Fruit fly (Drosophila melanogaster) whole organism, prepupa: ENCODE measurements around the gene nompC.
A peak's percentile ranks its signal among the peaks of the same experiment; 100 is the strongest.

ENCODE experiments used
- Blimp-1 ChIP-seq: fragments of 200-800 bp; sonication (Bioruptor generic); optimal IDR thresholded peaks from 3 replicates; lab custom pipeline; 2017; ENCODE audit warnings: missing biosample characterization, missing genetic modification characterization, mild to moderate bottlenecking, moderate library complexity, missing genetic modification reagents
- CG10669 ChIP-seq: fragments of 200-800 bp; sonication (Bioruptor generic); optimal IDR thresholded peaks from 3 replicates; lab custom pipeline; 2018; ENCODE audit warnings: missing biosample characterization, mild to moderate bottlenecking, missing genetic modification characterization, moderate library complexity
- CG11294 ChIP-seq: fragments of 200-800 bp; sonication (Bioruptor generic); IDR thresholded peaks from 2 replicates; pipeline ENCODE4 v1.3.6; 2022; ENCODE audit warnings: missing biosample characterization, missing genetic modification characterization
- CG11762 ChIP-seq: fragments of 200-800 bp; sonication (Bioruptor generic); optimal IDR thresholded peaks from 3 replicates; lab custom pipeline; 2016; ENCODE audit warnings: missing biosample characterization, missing genetic modification characterization; ENCODE audit not compliant: insufficient read depth
- CG11902 ChIP-seq: fragments of 200-800 bp; sonication (Bioruptor generic); optimal IDR thresholded peaks from 3 replicates; lab custom pipeline; 2016; ENCODE audit warnings: missing biosample characterization, missing genetic modification characterization
- CG15336 ChIP-seq: fragments of 200-800 bp; sonication (Bioruptor generic); IDR thresholded peaks from 2 replicates; pipeline ENCODE4 v1.3.6; 2022; ENCODE audit warnings: missing biosample characterization, missing genetic modification characterization
- CG1621 ChIP-seq: fragments of 200-800 bp; sonication (Bioruptor generic); optimal IDR thresholded peaks from 3 replicates; lab custom pipeline; 2018; ENCODE audit warnings: missing biosample characterization, mild to moderate bottlenecking, missing genetic modification characterization
- CG16779 ChIP-seq: fragments of 200-800 bp; sonication (Bioruptor generic); optimal IDR thresholded peaks from 3 replicates; lab custom pipeline; 2017; ENCODE audit warnings: missing biosample characterization, mild to moderate bottlenecking, missing genetic modification characterization
- CG3032 ChIP-seq: fragments of 200-800 bp; optimal IDR thresholded peaks from 2 replicates; lab custom pipeline; 2019; ENCODE audit warnings: missing biosample characterization, mild to moderate bottlenecking, missing genetic modification characterization, moderate library complexity
- CG31627 ChIP-seq: fragments of 200-800 bp; sonication (Bioruptor generic); optimal IDR thresholded peaks from 3 replicates; lab custom pipeline; 2016; ENCODE audit warnings: missing biosample characterization, missing genetic modification characterization
- CG34406 ChIP-seq: fragments of 200-800 bp; sonication (Bioruptor generic); optimal IDR thresholded peaks from 3 replicates; lab custom pipeline; 2016; ENCODE audit warnings: missing biosample characterization, missing genetic modification characterization
- CG3919 ChIP-seq: fragments of 200-800 bp; sonication (Bioruptor generic); optimal IDR thresholded peaks from 3 replicates; lab custom pipeline; 2016; ENCODE audit warnings: missing biosample characterization, missing genetic modification characterization
- CG4318 ChIP-seq: fragments of 200-800 bp; sonication (Bioruptor generic); optimal IDR thresholded peaks from 3 replicates; lab custom pipeline; 2017; ENCODE audit warnings: missing biosample characterization, mild to moderate bottlenecking, missing genetic modification characterization
- CG6163 ChIP-seq: fragments of 200-800 bp; sonication (Bioruptor generic); IDR thresholded peaks from 3 replicates; pipeline ENCODE4 v1.3.6; 2022; ENCODE audit warnings: missing biosample characterization, missing genetic modification characterization
- CG6276 ChIP-seq: fragments of 200-800 bp; sonication (Bioruptor generic); optimal IDR thresholded peaks from 2 replicates; lab custom pipeline; 2017; ENCODE audit warnings: missing biosample characterization, mild to moderate bottlenecking, missing genetic modification characterization
- CG6792 ChIP-seq: fragments of 200-800 bp; sonication (Bioruptor generic); optimal IDR thresholded peaks from 3 replicates; lab custom pipeline; 2016; ENCODE audit warnings: missing biosample characterization, missing genetic modification characterization
- CG6808 ChIP-seq: fragments of 200-800 bp; sonication (Bioruptor generic); optimal IDR thresholded peaks from 3 replicates; lab custom pipeline; 2017; ENCODE audit warnings: missing biosample characterization, missing genetic modification characterization, mild to moderate bottlenecking, moderate library complexity, missing genetic modification reagents
- CG6854 ChIP-seq: fragments of 200-800 bp; sonication (Bioruptor generic); optimal IDR thresholded peaks from 2 replicates; lab custom pipeline; 2017; ENCODE audit warnings: missing biosample characterization, mild to moderate bottlenecking, missing genetic modification characterization
- CG8119 ChIP-seq: fragments of 200-800 bp; sonication (Bioruptor generic); IDR thresholded peaks from 3 replicates; pipeline ENCODE4 v1.3.6; 2022; ENCODE audit warnings: missing biosample characterization, missing genetic modification characterization
- CG8319 ChIP-seq: fragments of 200-800 bp; sonication (Bioruptor generic); optimal IDR thresholded peaks from 3 replicates; lab custom pipeline; 2016; ENCODE audit warnings: missing biosample characterization, missing genetic modification characterization
- CG8632 ChIP-seq: fragments of 200-800 bp; sonication (Bioruptor generic); optimal IDR thresholded peaks from 3 replicates; lab custom pipeline; 2016; ENCODE audit warnings: missing biosample characterization, missing genetic modification characterization
- CG9139 ChIP-seq: fragments of 200-800 bp; sonication (Bioruptor generic); optimal IDR thresholded peaks from 3 replicates; lab custom pipeline; 2017; ENCODE audit warnings: missing biosample characterization, mild to moderate bottlenecking, missing genetic modification characterization
- Eip75B ChIP-seq: fragments of 200-800 bp; sonication (Bioruptor generic); optimal IDR thresholded peaks from 3 replicates; lab custom pipeline; 2016; ENCODE audit warnings: missing biosample characterization, missing genetic modification characterization
- Eip93F ChIP-seq: fragments of 200-800 bp; sonication (Bioruptor generic); optimal IDR thresholded peaks from 2 replicates; lab custom pipeline; 2016; ENCODE audit warnings: missing biosample characterization, mild to moderate bottlenecking, missing genetic modification characterization
- Ets96B ChIP-seq: fragments of 200-800 bp; optimal IDR thresholded peaks from 2 replicates; lab custom pipeline; 2019; ENCODE audit warnings: missing biosample characterization, mild to moderate bottlenecking, missing genetic modification characterization, moderate library complexity
- Hr38 ChIP-seq: sonication (Bioruptor generic); optimal IDR thresholded peaks from 2 replicates; lab custom pipeline; 2016; ENCODE audit warnings: missing biosample characterization, missing genetic modification characterization
- Hr39 ChIP-seq: fragments of 200-800 bp; sonication (Bioruptor generic); optimal IDR thresholded peaks from 2 replicates; lab custom pipeline; 2016; ENCODE audit warnings: missing biosample characterization, missing genetic modification characterization
- Hr4 ChIP-seq: fragments of 200-800 bp; sonication (Bioruptor generic); optimal IDR thresholded peaks from 3 replicates; lab custom pipeline; 2016; ENCODE audit warnings: missing biosample characterization, missing genetic modification characterization
- Smox ChIP-seq: fragments of 200-800 bp; sonication (Bioruptor generic); optimal IDR thresholded peaks from 3 replicates; lab custom pipeline; 2016; ENCODE audit warnings: missing biosample characterization, missing genetic modification characterization
- Sox102F ChIP-seq: fragments of 200-800 bp; sonication (Bioruptor generic); optimal IDR thresholded peaks from 2 replicates; lab custom pipeline; 2016; ENCODE audit warnings: missing biosample characterization, mild to moderate bottlenecking, missing genetic modification characterization
- Sox14 ChIP-seq: fragments of 200-800 bp; sonication (Bioruptor generic); optimal IDR thresholded peaks from 3 replicates; lab custom pipeline; 2016; ENCODE audit warnings: missing biosample characterization, missing genetic modification characterization
- Sox15 ChIP-seq: fragments of 200-800 bp; sonication (Bioruptor generic); optimal IDR thresholded peaks from 3 replicates; lab custom pipeline; 2016; ENCODE audit warnings: missing biosample characterization, missing genetic modification characterization
- achi ChIP-seq: fragments of 200-800 bp; sonication (Bioruptor generic); optimal IDR thresholded peaks from 3 replicates; lab custom pipeline; 2016; ENCODE audit warnings: missing biosample characterization, missing genetic modification characterization
- acj6 ChIP-seq: fragments of 200-800 bp; sonication (Bioruptor generic); optimal IDR thresholded peaks from 3 replicates; lab custom pipeline; 2016; ENCODE audit warnings: missing biosample characterization, missing genetic modification characterization
- cyc ChIP-seq: fragments of 200-800 bp; sonication (Bioruptor generic); optimal IDR thresholded peaks from 3 replicates; lab custom pipeline; 2016; ENCODE audit warnings: missing biosample characterization, missing genetic modification characterization
- dac ChIP-seq: fragments of 200-800 bp; sonication (Bioruptor generic); optimal IDR thresholded peaks from 2 replicates; lab custom pipeline; 2017; ENCODE audit warnings: missing biosample characterization, mild to moderate bottlenecking, missing genetic modification characterization
- dsx ChIP-seq: fragments of 200-800 bp; optimal IDR thresholded peaks from 3 replicates; lab custom pipeline; 2019; ENCODE audit warnings: missing biosample characterization, mild to moderate bottlenecking, missing genetic modification characterization, moderate library complexity; ENCODE audit not compliant: poor library complexity, severe bottlenecking
- esn ChIP-seq: fragments of 200-800 bp; sonication (Bioruptor generic); optimal IDR thresholded peaks from 2 replicates; lab custom pipeline; 2016; ENCODE audit warnings: missing biosample characterization, mild to moderate bottlenecking, missing genetic modification characterization, moderate library complexity
- fd59A ChIP-seq: fragments of 200-800 bp; sonication (Bioruptor generic); optimal IDR thresholded peaks from 2 replicates; lab custom pipeline; 2017; ENCODE audit warnings: missing biosample characterization, mild to moderate bottlenecking, missing genetic modification characterization, missing genetic modification reagents
- fd85E ChIP-seq: fragments of 200-800 bp; sonication (Bioruptor generic); optimal IDR thresholded peaks from 3 replicates; lab custom pipeline; 2016; ENCODE audit warnings: missing biosample characterization, missing genetic modification characterization
- fkh ChIP-seq: fragments of 200-800 bp; sonication (Bioruptor generic); optimal IDR thresholded peaks from 3 replicates; lab custom pipeline; 2017; ENCODE audit warnings: missing biosample characterization, mild to moderate bottlenecking, missing genetic modification characterization, moderate library complexity
- pdm3 ChIP-seq: fragments of 200-800 bp; sonication (Bioruptor generic); optimal IDR thresholded peaks from 3 replicates; lab custom pipeline; 2016; ENCODE audit warnings: missing biosample characterization, missing genetic modification characterization
- salr ChIP-seq, 2 experiments: fragments of 200-800 bp; sonication (Bioruptor generic); optimal IDR thresholded peaks; 3 replicates each; lab custom pipeline; 2016 to 2018; ENCODE audit warnings: missing biosample characterization in 2 of 2, missing genetic modification characterization in 2 of 2, mild to moderate bottlenecking in 1 of 2
- spab ChIP-seq: fragments of 200-800 bp; sonication (Bioruptor generic); optimal IDR thresholded peaks from 2 replicates; lab custom pipeline; 2017; ENCODE audit warnings: missing biosample characterization, mild to moderate bottlenecking, missing genetic modification characterization, missing genetic modification reagents
- ss ChIP-seq, 2 experiments: fragments of 200-800 bp; sonication (Bioruptor generic); optimal IDR thresholded peaks; 2 replicates in 1 of 2; 3 replicates in 1 of 2; lab custom pipeline; 2017 to 2018; ENCODE audit warnings: mild to moderate bottlenecking in 2 of 2, missing biosample characterization in 2 of 2, missing genetic modification characterization in 2 of 2, moderate library complexity in 1 of 2
- topi ChIP-seq: fragments of 200-800 bp; sonication (Bioruptor generic); optimal IDR thresholded peaks from 3 replicates; lab custom pipeline; 2016; ENCODE audit warnings: missing biosample characterization, missing genetic modification characterization
- vri ChIP-seq: fragments of 200-800 bp; sonication (Bioruptor generic); optimal IDR thresholded peaks from 3 replicates; lab custom pipeline; 2016; ENCODE audit warnings: missing biosample characterization, mild to moderate bottlenecking, missing genetic modification characterization

nompC gene

DNA sequence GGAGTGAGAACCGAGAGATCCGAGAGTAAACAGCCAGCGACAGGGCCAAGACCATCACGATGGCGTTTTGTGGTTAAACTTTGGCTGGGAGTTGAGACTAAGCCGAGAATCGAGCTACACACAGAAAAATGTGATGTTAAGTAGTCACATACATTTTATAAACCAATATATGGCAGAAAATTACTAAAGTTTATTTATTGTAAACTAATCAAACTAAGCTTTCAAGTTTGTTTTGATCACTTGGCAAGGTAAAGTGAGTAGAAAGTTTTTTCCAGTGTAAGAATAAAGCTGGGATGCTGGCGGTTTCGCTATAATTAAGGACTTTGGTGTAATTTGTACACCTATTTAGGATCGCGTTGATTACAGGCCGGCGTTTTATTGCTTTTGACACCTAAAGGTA, 26.6 kb downstream of the nompC start (continued):
- TF ChIP-seq salr (GFP tag; optimal IDR thresholded peaks at IDR 0.05; lab: Kevin White, UChicago) (peak in 1 of 2 experiments; percentile 55), Sox15 (GFP tag; lab: Kevin White, UChicago) (no peak), CG3919 (GFP tag; lab: Kevin White, UChicago) (peak; percentile 55), Hr4 (GFP tag; lab: Kevin White, UChicago) (no peak), CG10669 (peak; percentile 75), CG34406 (GFP tag; lab: Kevin White, UChicago) (peak; percentile 22), ss (GFP tag; optimal IDR thresholded peaks at IDR 0.05; lab: Kevin White, UChicago) (peak; percentile 68 to 78), fkh (GFP tag; lab: Kevin White, UChicago) (no peak), pdm3 (GFP tag; lab: Kevin White, UChicago) (peak; percentile 55), CG9139 (GFP tag; lab: Kevin White, UChicago) (peak; percentile 53), Sox14 (GFP tag; lab: Kevin White, UChicago) (peak; percentile 56), Smox (GFP tag; lab: Kevin White, UChicago) (peak; percentile 28), CG6854 (GFP tag; lab: Kevin White, UChicago) (no peak), CG8119 (GFP tag; lab: Robert Waterston, UW) (no peak), CG6792 (peak; percentile 44), CG3032 (tag; lab: Kevin White, UChicago) (peak; percentile 79), CG15336 (GFP tag; lab: Robert Waterston, UW) (no peak), Hr39 (GFP tag; lab: Kevin White, UChicago) (no peak), Sox102F (GFP tag; lab: Kevin White, UChicago) (peak; percentile 15), dac (GFP tag; lab: Kevin White, UChicago) (no peak), CG11294 (GFP tag; lab: Robert Waterston, UW) (no peak), cyc (GFP tag; lab: Kevin White, UChicago) (peak; percentile 16), Eip75B (peak; percentile 46)

DNA sequence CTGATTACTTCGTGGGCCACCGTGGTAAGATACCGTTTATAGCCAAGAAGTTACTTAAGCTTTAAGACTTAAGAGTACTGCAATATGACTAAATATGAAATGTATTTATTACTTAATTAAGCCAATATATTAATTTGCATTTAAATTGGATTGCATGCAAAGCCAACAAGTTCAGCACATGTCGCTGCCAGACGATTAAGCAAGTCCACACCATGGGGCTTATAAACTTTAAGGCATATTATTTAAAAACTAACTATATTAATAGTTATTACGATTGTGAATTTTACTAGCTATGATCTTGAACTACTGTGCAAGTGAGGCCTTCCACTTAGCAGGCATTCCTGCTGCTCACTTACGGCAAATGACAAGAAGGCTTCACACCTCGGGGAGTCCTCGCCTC, 28.2 kb downstream of the nompC start:
- no peak for TF ChIP-seq CG4318 (GFP tag; lab: Kevin White, UChicago)
- TF ChIP-seq Sox14 (GFP tag; lab: Kevin White, UChicago): no peak
- TF ChIP-seq CG11902 (GFP tag; lab: Kevin White, UChicago): no peak
- peak; percentile 11 to 15 for TF ChIP-seq ss (GFP tag; optimal IDR thresholded peaks at IDR 0.05; lab: Kevin White, UChicago)
- no peak for TF ChIP-seq CG31627
- TF ChIP-seq Hr39 (GFP tag; lab: Kevin White, UChicago): no peak
- peak; percentile 37 for TF ChIP-seq fd59A (GFP tag; lab: Kevin White, UChicago)
- no peak for TF ChIP-seq CG8119 (GFP tag; lab: Robert Waterston, UW)
- TF ChIP-seq achi: peak; percentile 15
- no peak for TF ChIP-seq Hr4 (GFP tag; lab: Kevin White, UChicago)
- TF ChIP-seq CG11762 (GFP tag; lab: Kevin White, UChicago): no peak
- peak; percentile 23 for TF ChIP-seq CG10669
- TF ChIP-seq pdm3 (GFP tag; lab: Kevin White, UChicago): no peak
- no peak for TF ChIP-seq vri
- TF ChIP-seq CG16779 (tag; lab: Kevin White, UChicago): no peak
- peak; percentile 50 for TF ChIP-seq Ets96B (tag; lab: Kevin White, UChicago)
- no peak for TF ChIP-seq salr (GFP tag; optimal IDR thresholded peaks at IDR 0.05; lab: Kevin White, UChicago)
- peak; percentile 48 for TF ChIP-seq CG6808 (GFP tag; lab: Kevin White, UChicago)
- no peak for TF ChIP-seq CG8632 (GFP tag; lab: Kevin White, UChicago)
- no peak for TF ChIP-seq CG8319 (GFP tag; lab: Kevin White, UChicago)
- peak; percentile 22 for TF ChIP-seq spab
- no peak for TF ChIP-seq CG15336 (GFP tag; lab: Robert Waterston, UW)
- no peak for TF ChIP-seq CG6163 (GFP tag; lab: Robert Waterston, UW)
- no peak for TF ChIP-seq dsx (GFP tag; lab: Kevin White, UChicago)
- TF ChIP-seq Sox102F (GFP tag; lab: Kevin White, UChicago): no peak
- no peak for TF ChIP-seq CG3919 (GFP tag; lab: Kevin White, UChicago)
- no peak for TF ChIP-seq CG11294 (GFP tag; lab: Robert Waterston, UW)
- no peak for TF ChIP-seq CG1621 (tag; lab: Kevin White, UChicago)
- TF ChIP-seq CG9139 (GFP tag; lab: Kevin White, UChicago): no peak
- TF ChIP-seq CG3032 (tag; lab: Kevin White, UChicago): peak; percentile 29
- TF ChIP-seq fd85E (GFP tag; lab: Kevin White, UChicago): no peak
- no peak for TF ChIP-seq Eip93F
- no peak for TF ChIP-seq esn (GFP tag; lab: Kevin White, UChicago)
- no peak for TF ChIP-seq CG6854 (GFP tag; lab: Kevin White, UChicago)
- TF ChIP-seq CG6276 (GFP tag; lab: Kevin White, UChicago): no peak
- no peak for TF ChIP-seq Blimp-1 (GFP tag; lab: Kevin White, UChicago)
- TF ChIP-seq topi: no peak
- TF ChIP-seq dac (GFP tag; lab: Kevin White, UChicago): no peak
- TF ChIP-seq acj6: peak; percentile 5
- no peak for TF ChIP-seq Hr38 (GFP tag; lab: Kevin White, UChicago)
